Worm (Caenorhabditis elegans) whole organism, dauer: Measurements from ENCODE around the gene Y17G7B.18.
"Not testable (repeated sequence)": the region's sequence is repeated elsewhere in the genome, so short reads cannot be mapped to it uniquely, and the experiment has no call there.

Source experiments
- unc-62 ChIP-seq: sonication (generic microtip); optimal IDR thresholded peaks from 2 replicates; lab custom pipeline; 2017; ENCODE audit warnings: missing biosample characterization, missing genetic modification reagents, missing genetic modification characterization

Y17G7B.18 gene

DNA sequence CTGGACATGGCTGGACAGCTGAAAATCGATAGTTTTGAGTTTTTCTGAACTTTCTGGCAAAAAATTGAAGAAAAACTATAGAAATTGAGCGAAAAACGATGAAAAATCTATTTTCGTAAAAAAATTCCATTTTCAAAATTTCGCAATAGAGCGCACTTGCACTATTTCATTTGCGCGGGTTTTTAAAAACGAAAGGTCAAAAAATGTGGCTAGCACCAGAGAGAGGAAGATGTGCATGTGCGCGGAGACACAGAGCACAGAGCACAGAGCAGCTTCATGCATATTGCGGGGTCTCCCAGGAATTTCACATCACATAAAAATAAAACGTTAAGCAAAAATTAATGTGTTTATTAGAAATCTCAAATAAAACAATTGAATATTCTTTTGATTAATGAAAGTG lies at the start of gene Y17G7B.18:
Y17G7B.18 (minus strand) TSS at position 18 of the 400 bp plus-strand sequence.
- TF ChIP-seq unc-62, result no peak

DNA sequence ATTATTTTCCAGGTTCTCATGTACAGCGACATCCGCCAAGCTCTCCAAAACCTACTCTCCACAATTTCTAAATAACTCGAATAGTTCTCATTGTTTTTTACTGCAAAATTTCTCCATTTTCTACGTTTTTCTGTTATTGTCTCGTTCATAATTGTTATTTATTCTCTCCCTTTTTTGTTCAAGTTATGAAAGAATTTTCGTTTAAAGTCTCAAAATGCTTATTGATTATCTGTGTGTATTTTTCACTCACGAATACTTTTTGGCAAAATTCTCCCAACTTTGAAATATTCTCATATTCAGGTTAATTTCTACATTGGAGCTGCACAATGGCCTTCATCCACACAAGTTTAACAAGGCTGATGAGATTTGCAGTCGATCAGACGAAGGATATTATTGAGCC lies 46.5 kb upstream of the Y17G7B.18 start, which contains the start of gene Y57A10A.5:
Y57A10A.5 (plus strand) TSS at position 301 of the 400 bp plus-strand sequence.
- TF ChIP-seq unc-62, result not testable (repeated sequence)

DNA sequence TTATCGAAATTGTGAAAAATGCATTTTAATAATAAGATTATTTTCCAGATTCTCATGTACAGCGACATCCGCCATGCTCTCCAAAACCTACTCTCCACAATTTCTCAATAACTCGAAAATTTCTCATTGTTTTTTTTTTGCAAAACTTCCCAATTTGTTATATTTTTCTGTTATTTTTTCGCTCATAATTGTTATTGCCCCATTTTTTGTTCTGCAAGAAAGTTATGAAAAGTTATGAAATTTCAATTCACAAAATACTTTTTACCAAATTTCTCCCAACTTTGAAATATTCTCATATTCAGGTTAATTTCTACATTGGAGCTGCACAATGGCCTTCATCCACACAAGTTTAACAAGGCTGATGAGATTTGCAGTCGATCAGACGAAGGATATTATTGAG lies 44.0 kb upstream of the Y17G7B.18 start, which contains the start of gene Y57A10A.4:
Y57A10A.4 (plus strand) TSS at position 301 of the 400 bp plus-strand sequence.
- TF ChIP-seq unc-62, result not testable (repeated sequence)

ce11 chrII:12150227-12150626 lies 42.6 kb upstream of the Y17G7B.18 start:
- no peak for TF ChIP-seq unc-62

- TF ChIP-seq unc-62, result no peak
Measured at ce11 chrII:12147331-12147730, 39.7 kb upstream of the Y17G7B.18 start, which contains the start of gene Y57A10A.2. TSS of gene Y57A10A.2 (plus strand) at chrII:12147631.

DNA sequence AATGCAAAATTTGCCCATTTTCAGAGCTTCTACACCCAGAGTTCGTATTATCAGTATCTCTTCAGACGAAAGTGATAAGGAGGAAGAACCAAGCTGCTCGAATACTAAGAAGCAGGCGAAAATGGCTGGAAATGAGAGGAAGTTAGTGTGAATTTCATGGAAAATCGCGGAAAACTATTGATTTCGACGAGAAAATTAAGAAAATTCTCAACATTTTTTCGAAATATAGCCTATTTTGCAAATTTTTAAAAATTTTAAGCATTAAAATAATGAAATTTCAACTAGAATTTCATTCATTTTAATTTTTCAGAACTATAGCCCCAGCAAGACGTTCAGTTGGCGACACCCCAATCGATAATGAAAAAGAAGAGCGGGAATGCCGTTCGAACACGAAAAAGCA lies 35.9 kb upstream of the Y17G7B.18 start:
- no peak for TF ChIP-seq unc-62

DNA sequence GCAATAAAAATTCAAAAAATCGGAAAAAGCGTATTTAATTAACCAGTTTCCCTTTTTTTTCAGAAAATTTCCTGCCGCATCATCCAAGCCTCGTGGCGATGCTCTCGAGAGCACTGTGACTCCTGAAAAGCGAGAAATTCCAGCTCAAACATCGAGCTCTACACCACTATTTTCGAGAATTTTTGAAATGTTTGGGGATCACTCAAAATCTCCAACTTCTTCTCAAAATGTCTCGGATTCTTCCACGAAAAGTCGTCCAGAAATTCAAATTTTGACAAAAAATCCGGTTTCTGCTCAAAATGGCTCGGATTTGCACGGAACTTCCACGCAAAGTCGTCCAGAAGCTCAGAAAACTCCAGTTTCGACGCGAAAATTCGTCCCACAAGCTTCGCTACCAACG lies 30.3 kb upstream of the Y17G7B.18 start:
- TF ChIP-seq unc-62, result no peak

ce11 chrII:12130868-12131267 lies 23.2 kb upstream of the Y17G7B.18 start, which contains the start of gene set-24:
TSS of gene set-24 (minus strand) at chrII:12130968.
- TF ChIP-seq unc-62, result no peak

DNA sequence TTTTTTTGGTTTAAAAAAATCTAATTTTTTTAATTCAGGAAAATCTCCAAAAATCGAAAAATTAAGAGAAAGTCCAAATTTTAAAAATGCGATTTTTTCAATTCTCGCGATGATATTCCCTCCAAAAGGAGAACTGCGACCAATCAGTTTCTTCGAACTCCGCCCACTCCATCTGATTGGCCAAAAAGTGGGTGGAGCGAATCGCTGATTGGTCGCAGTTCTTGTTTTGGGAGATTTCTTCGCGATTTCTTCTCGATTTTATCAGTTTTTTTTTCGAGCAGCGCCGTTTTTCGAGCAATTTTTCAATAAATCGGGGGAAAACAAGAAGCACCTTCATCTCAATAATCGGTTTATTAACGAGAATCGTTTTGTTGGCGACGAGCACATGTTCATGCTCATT lies 22.7 kb upstream of the Y17G7B.18 start:
- no peak for TF ChIP-seq unc-62

ce11 chrII:12110997-12111396 lies 3.3 kb upstream of the Y17G7B.18 start:
- TF ChIP-seq unc-62, result no peak

DNA sequence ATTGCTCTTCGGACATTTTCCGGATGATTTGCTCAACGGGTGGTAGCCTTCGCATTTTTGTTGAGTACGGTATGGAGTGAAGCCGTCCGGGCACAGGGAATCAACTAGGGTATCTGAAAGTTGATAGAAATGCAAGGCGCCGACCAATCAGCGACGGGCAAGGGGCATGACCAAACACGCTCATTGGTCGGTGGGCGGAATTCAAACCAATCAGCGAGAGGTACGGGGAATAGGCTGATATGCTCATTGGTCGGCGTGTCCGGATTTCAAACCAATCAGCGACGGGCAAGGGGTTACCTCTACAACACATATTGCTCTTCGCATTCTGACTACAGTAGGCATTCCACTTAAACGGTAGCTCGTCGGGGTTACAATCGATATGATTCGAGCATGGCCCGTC lies 1.2 kb upstream of the Y17G7B.18 start:
- no peak for TF ChIP-seq unc-62

DNA sequence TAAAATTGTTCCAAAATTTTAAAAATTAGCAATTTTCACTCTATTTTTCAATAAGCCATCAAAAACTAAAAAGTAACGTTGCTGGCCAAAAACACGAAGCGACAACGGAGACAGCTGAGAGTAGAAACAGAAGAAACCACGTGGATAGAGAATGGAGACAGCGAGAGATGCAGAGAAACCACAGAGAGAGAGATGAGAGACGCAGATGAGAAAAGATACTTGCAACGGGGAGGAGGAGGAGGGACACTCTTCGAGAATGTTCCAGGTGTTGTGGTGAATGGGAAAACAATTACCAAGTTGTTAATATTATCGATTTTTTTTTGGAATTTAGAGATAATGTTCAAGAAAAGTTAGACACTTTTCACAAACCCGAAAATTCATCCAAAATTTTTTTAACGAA lies 5.3 kb downstream of the Y17G7B.18 start:
- no peak for TF ChIP-seq unc-62

- TF ChIP-seq unc-62, result no peak
Measured at ce11 chrII:12099889-12100288, 7.8 kb downstream of the Y17G7B.18 start, which contains the start of gene Y17G7B.17. TSS of gene Y17G7B.17 (minus strand) at chrII:12099989.

ce11 chrII:12098716-12099115 lies 8.9 kb downstream of the Y17G7B.18 start:
- TF ChIP-seq unc-62, result no peak

DNA sequence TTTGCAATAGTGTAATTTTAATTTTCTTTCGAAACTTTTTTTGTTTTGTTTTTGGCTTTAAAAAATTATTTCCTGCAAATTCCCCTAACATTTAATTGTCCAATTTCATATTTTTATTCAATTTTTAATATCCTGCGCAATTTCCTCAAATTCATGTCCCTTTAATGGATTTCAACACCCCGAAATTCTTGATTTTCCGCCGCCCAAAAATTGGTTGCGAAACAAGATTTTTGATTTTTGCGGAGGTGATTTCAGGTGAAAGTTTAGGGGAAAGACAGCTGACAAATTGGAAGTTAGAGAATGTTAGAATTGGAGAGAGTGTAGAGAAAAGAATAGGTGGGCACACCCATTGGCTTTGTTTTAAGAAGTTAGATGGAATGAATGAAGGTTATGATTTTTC lies 12.6 kb downstream of the Y17G7B.18 start:
- TF ChIP-seq unc-62, result no peak

DNA sequence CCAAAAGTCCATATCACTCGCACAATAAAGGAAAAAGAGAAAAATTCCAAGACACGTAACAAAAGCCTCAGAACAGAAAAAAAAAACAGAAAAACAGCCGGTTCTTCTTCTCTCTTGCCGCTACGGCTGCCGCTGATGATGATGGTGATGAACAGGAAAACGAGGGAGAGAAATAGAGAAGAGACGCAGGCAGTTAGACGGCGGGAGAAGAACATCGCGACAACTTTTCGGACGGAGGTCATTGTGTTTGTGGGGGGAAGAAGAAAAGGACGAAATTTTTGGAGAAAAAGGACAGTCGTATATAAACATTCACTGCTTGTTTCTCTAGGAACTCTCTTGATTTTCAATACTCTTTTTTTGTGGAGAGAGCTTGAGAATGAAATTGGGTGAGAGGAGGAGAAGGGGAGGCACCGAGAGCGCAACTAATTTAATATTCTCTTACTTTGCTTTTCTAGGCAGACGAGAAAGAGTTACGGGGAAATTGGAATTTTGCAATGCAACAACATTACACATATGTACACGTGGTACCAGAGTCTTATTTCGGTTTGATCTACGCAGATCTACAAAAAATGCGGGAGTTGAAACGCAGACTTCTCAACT lies 17.9 kb downstream of the Y17G7B.18 start:
- no peak for TF ChIP-seq unc-62

ce11 chrII:12088833-12089232 lies 18.8 kb downstream of the Y17G7B.18 start, which contains the start of gene cnt-1:
TSS of gene cnt-1 (minus strand) at chrII:12088868.
- no peak for TF ChIP-seq unc-62

- TF ChIP-seq unc-62, result no peak
Measured at ce11 chrII:12081454-12081853, 26.2 kb downstream of the Y17G7B.18 start.

- no peak for TF ChIP-seq unc-62
Measured at ce11 chrII:12080015-12080414, 27.6 kb downstream of the Y17G7B.18 start.
